Fruit fly (Drosophila melanogaster) whole organism, larva: ENCODE results near the gene CG17752.

Experiments
- noc ChIP-seq: fragments of 200-800 bp; sonication (Bioruptor generic); optimal IDR thresholded peaks from 3 replicates; lab custom pipeline; 2019; ENCODE audit warnings: missing biosample characterization, mild to moderate bottlenecking, missing genetic modification characterization, moderate library complexity

CG17752 gene

dm6 chr3R:19609925-19610324 lies at the start of gene CG17752:
Gene CG17752, plus strand, starts transcription at chr3R:19610225.
- TF ChIP-seq noc (tag; lab: Kevin White, UChicago): no peak

dm6 chr3R:19568736-19569135 lies 41.3 kb upstream of the CG17752 start:
- no peak for TF ChIP-seq noc (tag; lab: Kevin White, UChicago)

dm6 chr3R:19569139-19569538 lies 40.9 kb upstream of the CG17752 start:
- no peak for TF ChIP-seq noc (tag; lab: Kevin White, UChicago)

DNA sequence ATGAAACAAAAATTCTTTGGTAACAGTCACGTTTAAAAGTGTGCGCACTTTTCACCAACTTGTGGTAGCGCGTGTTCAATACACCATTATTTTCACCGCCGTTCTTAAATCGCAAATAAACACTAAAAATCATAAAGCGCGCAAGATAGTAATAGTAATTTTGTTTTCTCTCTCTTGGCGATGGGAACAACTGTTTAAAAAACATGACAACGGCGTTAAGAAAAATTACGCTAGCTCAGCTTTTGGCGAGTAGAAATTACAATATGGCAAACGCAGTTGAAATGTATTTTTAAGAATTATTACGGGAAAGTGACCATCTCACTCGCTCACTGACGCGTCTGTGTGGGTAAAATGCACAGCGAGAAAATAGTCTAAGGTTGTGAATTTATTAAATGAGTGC lies 40.4 kb upstream of the CG17752 start:
- no peak for TF ChIP-seq noc (tag; lab: Kevin White, UChicago)

- TF ChIP-seq noc (tag; lab: Kevin White, UChicago): no peak
These were observed 38.8 kb upstream of the CG17752 start for dm6 chr3R:19571195-19571594.

dm6 chr3R:19571938-19572337 lies 38.1 kb upstream of the CG17752 start:
- TF ChIP-seq noc (tag; lab: Kevin White, UChicago): no peak

dm6 chr3R:19581829-19582228 lies 28.2 kb upstream of the CG17752 start:
- TF ChIP-seq noc (tag; lab: Kevin White, UChicago): no peak

dm6 chr3R:19583311-19583710 lies 26.7 kb upstream of the CG17752 start:
- TF ChIP-seq noc (tag; lab: Kevin White, UChicago): no peak

- TF ChIP-seq noc (tag; lab: Kevin White, UChicago): no peak
These were observed 25.2 kb upstream of the CG17752 start for dm6 chr3R:19584818-19585217.

dm6 chr3R:19586319-19586718 lies 23.7 kb upstream of the CG17752 start:
- TF ChIP-seq noc (tag; lab: Kevin White, UChicago): no peak

DNA sequence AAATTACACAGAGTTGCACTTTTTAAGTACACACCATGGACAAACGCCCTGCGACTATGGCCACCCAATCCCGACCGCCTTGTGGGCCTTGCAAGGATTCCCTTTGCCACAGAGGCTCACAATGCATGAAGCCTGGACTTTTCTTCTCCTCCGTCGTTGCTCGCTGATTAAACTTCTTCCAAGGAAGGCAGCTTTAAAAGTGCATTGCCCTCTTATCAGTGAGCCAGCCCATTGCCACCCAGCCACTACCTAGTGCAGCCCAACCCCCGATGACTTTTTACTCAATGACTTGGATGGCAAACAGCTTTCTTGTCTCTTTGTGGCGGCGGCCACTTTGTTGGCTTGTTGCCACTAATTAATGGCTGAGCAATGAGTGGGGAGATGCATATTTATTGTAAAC lies 22.4 kb upstream of the CG17752 start:
- no peak for TF ChIP-seq noc (tag; lab: Kevin White, UChicago)

DNA sequence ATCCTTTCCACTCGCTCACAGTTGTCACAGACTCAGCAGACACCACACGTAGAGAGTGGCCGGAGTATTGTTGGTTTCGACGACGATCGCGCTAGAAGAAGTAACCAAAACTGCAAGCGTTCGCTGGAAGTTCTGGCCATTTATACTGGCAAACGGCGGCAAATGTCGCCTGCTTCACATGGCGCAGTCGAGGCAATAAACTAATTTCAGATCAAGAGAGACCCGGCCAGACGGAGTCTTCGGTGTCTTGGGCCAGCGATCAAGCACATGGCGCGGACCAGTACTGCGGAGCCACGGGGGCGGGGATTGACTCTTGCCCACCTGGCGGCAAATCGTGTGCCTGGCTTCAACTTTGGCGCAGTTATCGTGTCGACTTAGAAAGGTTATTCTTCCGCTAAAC lies 11.2 kb upstream of the CG17752 start, which contains the start of gene Cpr92A:
TSS of gene Cpr92A (minus strand) at position 101 of the 400 bp plus-strand sequence.
- no peak for TF ChIP-seq noc (tag; lab: Kevin White, UChicago)

dm6 chr3R:19600335-19600734 lies 9.7 kb upstream of the CG17752 start, which contains the start of gene CG7333:
Gene CG7333, plus strand, starts transcription at chr3R:19600635.
- no peak for TF ChIP-seq noc (tag; lab: Kevin White, UChicago)

DNA sequence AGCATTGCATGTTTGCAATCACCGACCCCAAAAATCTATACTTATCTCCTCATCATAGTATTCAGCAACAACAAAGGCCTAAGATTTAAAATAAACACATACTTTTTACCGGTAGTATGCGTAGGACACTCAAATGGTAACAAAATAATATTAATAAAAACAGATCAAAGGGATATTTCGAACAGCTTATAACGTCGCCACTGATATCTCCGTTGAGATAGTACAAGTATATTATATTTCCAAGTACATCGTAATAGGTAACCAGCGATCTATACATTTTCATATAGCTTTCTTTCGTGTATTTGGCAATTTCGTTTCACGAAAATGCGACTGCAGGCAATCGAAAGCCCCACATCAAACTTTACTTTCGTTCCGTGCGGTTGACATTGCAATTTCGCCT lies 7.0 kb upstream of the CG17752 start, which contains the start of gene CG7342:
TSS of gene CG7342 (plus strand) at position 380 of the 400 bp plus-strand sequence.
- TF ChIP-seq noc (tag; lab: Kevin White, UChicago): no peak

- TF ChIP-seq noc (tag; lab: Kevin White, UChicago): no peak
These were observed 3.1 kb upstream of the CG17752 start, which contains the start of gene CG17751 for dm6 chr3R:19606954-19607353. Gene CG17751, plus strand, starts transcription at chr3R:19607254.

DNA sequence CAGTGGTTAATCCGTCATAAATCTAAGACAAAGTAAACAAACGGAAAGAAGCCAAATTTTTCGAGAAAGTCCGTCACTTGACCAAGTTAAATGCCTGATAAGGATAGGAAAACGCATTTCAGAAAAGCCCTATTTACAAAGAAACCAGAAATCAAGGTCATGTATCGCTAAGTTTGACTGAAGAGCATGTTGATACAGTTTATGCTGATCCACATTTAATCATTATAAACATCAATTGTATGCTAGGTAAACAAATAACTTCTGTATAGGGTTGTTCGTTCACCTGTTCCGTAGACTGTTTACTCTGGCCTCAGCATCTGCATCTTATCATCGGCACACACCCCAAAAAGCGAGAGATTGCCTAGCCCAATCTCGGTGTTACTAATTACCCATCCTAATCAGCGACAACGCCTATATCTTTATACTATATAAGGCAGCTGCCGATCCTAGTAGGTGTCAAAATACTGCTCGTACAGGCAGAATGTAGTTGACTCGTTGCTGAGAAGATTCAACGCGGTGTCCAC lies 2.9 kb downstream of the CG17752 start, which contains the start of gene CG16727:
TSS of gene CG16727 (plus strand) at position 474 of the 524 bp plus-strand sequence.
- peak; percentile 73 for TF ChIP-seq noc (tag; lab: Kevin White, UChicago)

DNA sequence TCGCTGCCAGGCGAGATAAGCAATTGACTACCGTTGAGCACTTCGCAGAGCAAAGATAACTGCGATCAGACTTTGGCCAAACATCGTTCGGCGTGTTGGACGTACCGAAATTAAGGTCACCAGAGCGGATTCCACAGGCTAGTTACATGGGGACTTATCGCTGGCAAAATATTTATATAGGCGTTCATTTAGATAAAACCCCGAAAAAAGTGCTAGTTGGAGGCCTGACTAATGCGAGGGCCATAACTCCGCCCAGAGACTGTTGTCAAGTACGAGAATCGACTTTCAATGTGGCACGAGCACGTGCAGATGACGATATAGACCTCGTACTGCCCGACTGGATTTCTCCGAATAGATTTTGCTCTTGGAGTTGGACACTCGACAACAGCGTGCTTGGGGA lies 9.9 kb downstream of the CG17752 start:
- no peak for TF ChIP-seq noc (tag; lab: Kevin White, UChicago)
